Fruit fly (Drosophila melanogaster): ENCODE data around the gene CG5958.

dm6 chr2L:7436492-7437324, 3.4 kb upstream of the CG5958 start:
- TF ChIP-seq Clk (GFP tag; optimal IDR thresholded peaks at IDR 0.05) = peak; percentile 55
- TF ChIP-seq tj (GFP tag; optimal IDR thresholded peaks at IDR 0.05) = peak; percentile 85
- TF ChIP-seq Crg-1 (GFP tag; optimal IDR thresholded peaks at IDR 0.05) = peak; percentile 96
- no peak for TF ChIP-seq cnc (optimal IDR thresholded peaks at IDR 0.05)
- TF ChIP-seq CG7101 (tag; optimal IDR thresholded peaks at IDR 0.05) = peak; percentile 79
- TF ChIP-seq CG33017 (tag; optimal IDR thresholded peaks at IDR 0.05) = peak; percentile 65
- TF ChIP-seq kay (GFP tag; ENCODE audit: borderline replicate concordance) = peak; percentile 93
- peak; percentile 57 for TF ChIP-seq CG11617 (GFP tag; optimal IDR thresholded peaks at IDR 0.05)
- TF ChIP-seq CG7045 (GFP tag; optimal IDR thresholded peaks at IDR 0.05) = peak; percentile 76
- peak; percentile 72 for TF ChIP-seq CG12768 (GFP tag; optimal IDR thresholded peaks at IDR 0.05)
- peak; percentile 81 for TF ChIP-seq toe (GFP tag; optimal IDR thresholded peaks at IDR 0.05)
